Worm (Caenorhabditis elegans) whole organism, L1 larva: ENCODE results near the gene algn-3.
A peak's percentile ranks its signal among the peaks of the same experiment; 100 is the strongest.

Experiments used
- C04F5.9 ChIP-seq: sonication (generic microtip); optimal IDR thresholded peaks from 2 replicates; lab custom pipeline; 2016; ENCODE audit warnings: missing genetic modification characterization, missing compliant biosample characterization
- C34B4.2 ChIP-seq: sonication (generic microtip); optimal IDR thresholded peaks from 2 replicates; lab custom pipeline; 2017; ENCODE audit warnings: mild to moderate bottlenecking, missing genetic modification characterization, missing compliant biosample characterization
- F16B12.6 ChIP-seq: fragments of 150-350 bp; optimal IDR thresholded peaks from 2 replicates; lab custom pipeline; 2014; ENCODE audit warnings: missing biosample characterization, missing genetic modification characterization
- aha-1 ChIP-seq: fragments of 150-350 bp; optimal IDR thresholded peaks from 2 replicates; lab custom pipeline; 2014; ENCODE audit warnings: missing biosample characterization, missing genetic modification characterization
- alr-1 ChIP-seq: fragments of 200-800 bp; sonication (Bioruptor generic); optimal IDR thresholded peaks from 2 replicates; lab custom pipeline; 2018; ENCODE audit warnings: borderline replicate concordance, mild to moderate bottlenecking, missing genetic modification characterization, missing compliant biosample characterization
- aly-2 ChIP-seq: fragments of 150-350 bp; optimal IDR thresholded peaks from 2 replicates; lab custom pipeline; 2014; ENCODE audit warnings: missing biosample characterization, missing genetic modification characterization
- ceh-63 ChIP-seq: fragments of 200-800 bp; sonication (Bioruptor generic); optimal IDR thresholded peaks from 2 replicates; lab custom pipeline; 2018; ENCODE audit warnings: mild to moderate bottlenecking, missing genetic modification characterization, missing compliant biosample characterization
- ceh-88 ChIP-seq: fragments of 200-800 bp; sonication (Bioruptor generic); IDR thresholded peaks from 2 replicates; pipeline ENCODE4 v1.3.6; 2022; ENCODE audit warnings: missing genetic modification characterization, missing compliant biosample characterization
- ceh-90 ChIP-seq: sonication (generic microtip); optimal IDR thresholded peaks from 2 replicates; lab custom pipeline; 2016; ENCODE audit warnings: missing genetic modification characterization, missing compliant biosample characterization
- egl-13 ChIP-seq: sonication (generic microtip); optimal IDR thresholded peaks from 2 replicates; lab custom pipeline; 2016; ENCODE audit warnings: missing genotype, missing genetic modification reagents, missing genetic modification characterization, missing compliant biosample characterization
- elt-2 ChIP-seq: sonication (generic microtip); optimal IDR thresholded peaks from 2 replicates; lab custom pipeline; 2016; ENCODE audit warnings: missing genetic modification characterization, mild to moderate bottlenecking, inconsistent platforms, missing compliant biosample characterization, missing genetic modification reagents
- ets-5 ChIP-seq: fragments of 200-800 bp; sonication (Bioruptor generic); IDR thresholded peaks from 2 replicates; pipeline ENCODE4 v1.3.6; 2022; ENCODE audit warnings: missing genetic modification characterization, missing compliant biosample characterization
- fkh-4 ChIP-seq: sonication (generic microtip); optimal IDR thresholded peaks from 2 replicates; lab custom pipeline; 2016; ENCODE audit warnings: missing compliant biosample characterization, missing genetic modification characterization, borderline replicate concordance
- fos-1 ChIP-seq: fragments of 150-350 bp; optimal IDR thresholded peaks from 2 replicates; lab custom pipeline; 2014; ENCODE audit warnings: missing biosample characterization, missing genetic modification characterization
- hlh-17 ChIP-seq: fragments of 200-800 bp; sonication (Bioruptor generic); optimal IDR thresholded peaks from 2 replicates; lab custom pipeline; 2018; ENCODE audit warnings: missing genetic modification characterization, mild to moderate bottlenecking, missing compliant biosample characterization, moderate library complexity, borderline replicate concordance
- isw-1 ChIP-seq: fragments of 200-800 bp; sonication (Bioruptor generic); IDR thresholded peaks from 2 replicates; pipeline ENCODE4 v1.3.6; 2022; ENCODE audit warnings: missing genetic modification characterization, missing compliant biosample characterization
- jun-1 ChIP-seq: fragments of 150-350 bp; optimal IDR thresholded peaks from 2 replicates; lab custom pipeline; 2014; ENCODE audit warnings: missing biosample characterization, missing genetic modification reagents, missing genetic modification characterization
- lin-13 ChIP-seq: fragments of 150-350 bp; optimal IDR thresholded peaks from 2 replicates; lab custom pipeline; 2014; ENCODE audit warnings: missing biosample characterization, missing genetic modification reagents, missing genetic modification characterization
- lin-14 ChIP-seq: fragments of 200-800 bp; sonication (Bioruptor generic); optimal IDR thresholded peaks from 2 replicates; lab custom pipeline; 2018; ENCODE audit warnings: mild to moderate bottlenecking, missing genetic modification characterization, moderate library complexity, missing compliant biosample characterization
- lin-15B ChIP-seq: fragments of 150-350 bp; sonication (generic microtip); optimal IDR thresholded peaks from 3 replicates; lab custom pipeline; 2014; ENCODE audit warnings: missing biosample characterization, missing genetic modification characterization
- lin-35 ChIP-seq, 2 experiments: fragments of 150-350 bp; optimal IDR thresholded peaks; 2 replicates each; lab custom pipeline; 2014; ENCODE audit warnings: missing biosample characterization in 2 of 2, missing genetic modification characterization in 2 of 2, missing genetic modification reagents in 2 of 2
- lin-39 ChIP-seq: fragments of 150-350 bp; optimal IDR thresholded peaks from 2 replicates; lab custom pipeline; 2014; ENCODE audit warnings: missing biosample characterization, missing genetic modification reagents, missing genetic modification characterization
- mab-9 ChIP-seq: fragments of 200-800 bp; sonication (Bioruptor generic); IDR thresholded peaks from 2 replicates; pipeline ENCODE4 v1.3.6; 2022; ENCODE audit warnings: missing genetic modification reagents, missing genetic modification characterization, missing compliant biosample characterization
- mef-2 ChIP-seq: fragments of 150-350 bp; optimal IDR thresholded peaks from 2 replicates; lab custom pipeline; 2014; ENCODE audit warnings: missing biosample characterization, missing genetic modification characterization
- mep-1 ChIP-seq: fragments of 150-350 bp; optimal IDR thresholded peaks from 2 replicates; lab custom pipeline; 2014; ENCODE audit warnings: missing biosample characterization, missing genetic modification characterization
- nhr-19 ChIP-seq: fragments of 200-800 bp; sonication (Bioruptor generic); conservative IDR thresholded peaks from 2 replicates; pipeline ENCODE4 v1.3.6; 2022; ENCODE audit warnings: missing genetic modification characterization, missing compliant biosample characterization
- nhr-28 ChIP-seq: fragments of 150-350 bp; optimal IDR thresholded peaks from 2 replicates; lab custom pipeline; 2014; ENCODE audit warnings: missing biosample characterization, missing genetic modification characterization
- nhr-47 ChIP-seq: sonication (generic microtip); optimal IDR thresholded peaks from 2 replicates; lab custom pipeline; 2016; ENCODE audit warnings: mild to moderate bottlenecking, missing genetic modification characterization, moderate library complexity, missing compliant biosample characterization
- nhr-76 ChIP-seq: sonication (generic microtip); optimal IDR thresholded peaks from 2 replicates; lab custom pipeline; 2017; ENCODE audit warnings: missing biosample characterization, missing genetic modification characterization
- nhr-77 ChIP-seq: fragments of 150-350 bp; optimal IDR thresholded peaks from 2 replicates; lab custom pipeline; 2014; ENCODE audit warnings: missing biosample characterization, missing genetic modification characterization
- nhr-84 ChIP-seq: sonication (generic microtip); optimal IDR thresholded peaks from 2 replicates; lab custom pipeline; 2017; ENCODE audit warnings: missing biosample characterization, missing genetic modification characterization
- nhr-90 ChIP-seq: sonication (generic microtip); optimal IDR thresholded peaks from 2 replicates; lab custom pipeline; 2016; ENCODE audit warnings: mild to moderate bottlenecking, missing genetic modification characterization, missing compliant biosample characterization; ENCODE audit not compliant: poor library complexity
- pag-3 ChIP-seq: sonication (generic microtip); optimal IDR thresholded peaks from 2 replicates; lab custom pipeline; 2017; ENCODE audit warnings: missing genetic modification characterization, mild to moderate bottlenecking, missing compliant biosample characterization, antibody characterized with exemption, borderline replicate concordance; ENCODE audit not compliant: insufficient read depth
- pax-3 ChIP-seq: fragments of 200-800 bp; sonication (Bioruptor generic); optimal IDR thresholded peaks from 2 replicates; lab custom pipeline; 2018; ENCODE audit warnings: mild to moderate bottlenecking, missing genetic modification characterization, moderate library complexity, missing compliant biosample characterization
- snpc-4 ChIP-seq: fragments of 150-350 bp; optimal IDR thresholded peaks from 2 replicates; lab custom pipeline; 2014; ENCODE audit warnings: missing biosample characterization, missing genetic modification characterization
- sup-37 ChIP-seq: fragments of 200-800 bp; sonication (Bioruptor generic); optimal IDR thresholded peaks from 2 replicates; lab custom pipeline; 2018; ENCODE audit warnings: mild to moderate bottlenecking, missing genetic modification characterization, missing compliant biosample characterization
- tlp-1 ChIP-seq: fragments of 150-350 bp; optimal IDR thresholded peaks from 2 replicates; lab custom pipeline; 2014; ENCODE audit warnings: missing biosample characterization, missing genetic modification characterization
- unc-30 ChIP-seq: sonication (generic microtip); optimal IDR thresholded peaks from 2 replicates; lab custom pipeline; 2017; ENCODE audit warnings: missing biosample characterization, missing genetic modification characterization
- unc-62 ChIP-seq: fragments of 150-350 bp; optimal IDR thresholded peaks from 2 replicates; lab custom pipeline; 2014; ENCODE audit warnings: missing biosample characterization, missing genetic modification reagents, missing genetic modification characterization
- unc-86 ChIP-seq: sonication (generic microtip); optimal IDR thresholded peaks from 2 replicates; lab custom pipeline; 2016; ENCODE audit warnings: missing genetic modification characterization, missing compliant biosample characterization
- unc-98 ChIP-seq: fragments of 200-800 bp; sonication (Bioruptor generic); IDR thresholded peaks from 2 replicates; pipeline ENCODE4 v1.3.6; 2022; ENCODE audit warnings: missing genetic modification characterization, missing compliant biosample characterization
- ztf-11 ChIP-seq, 2 experiments: sonication (generic microtip); optimal IDR thresholded peaks; 2 replicates each; lab custom pipeline; 2016 to 2017; ENCODE audit warnings: missing genetic modification characterization in 2 of 2, missing biosample characterization in 1 of 2, missing compliant biosample characterization in 1 of 2

algn-3 gene

ce11 chrII:14098348-14098747 lies 34.3 kb downstream of the algn-3 start:
- TF ChIP-seq nhr-47 (tag; lab: Kevin White, UChicago): no peak
- TF ChIP-seq lin-14: peak; percentile 48

- TF ChIP-seq mab-9 (GFP tag; lab: Robert Waterston, UW) (no peak), mef-2 (tag; lab: Kevin White, UChicago) (no peak), C34B4.2 (no peak), jun-1 (tag; lab: Kevin White, UChicago) (no peak), sup-37 (GFP tag; lab: Kevin White, UChicago) (no peak), isw-1 (GFP tag; lab: Robert Waterston, UW) (no peak), snpc-4 (tag; lab: Kevin White, UChicago) (no peak), pax-3 (no peak), nhr-47 (tag; lab: Kevin White, UChicago) (no peak), elt-2 (tag; lab: Kevin White, UChicago) (no peak), unc-62 (GFP tag; lab: Kevin White, UChicago) (no peak), unc-98 (GFP tag; lab: Robert Waterston, UW) (no peak)
Measured at ce11 chrII:14097518-14097917, 35.1 kb downstream of the algn-3 start, which contains the start of gene Y39G8C.2. Gene Y39G8C.2 (minus strand): TSS chrII:14097618.

- TF ChIP-seq snpc-4 (tag; lab: Kevin White, UChicago): peak; percentile 4
- no peak for TF ChIP-seq unc-30 (tag; lab: Kevin White, UChicago)
- TF ChIP-seq mep-1 (tag; lab: Kevin White, UChicago): no peak
- TF ChIP-seq fkh-4 (tag; lab: Kevin White, UChicago): no peak
- TF ChIP-seq hlh-17 (GFP tag; lab: Kevin White, UChicago): no peak
Measured at ce11 chrII:14096814-14097213, 35.8 kb downstream of the algn-3 start.

ce11 chrII:14095875-14096274 lies 36.8 kb downstream of the algn-3 start:
- TF ChIP-seq ets-5 (GFP tag; lab: Robert Waterston, UW) (no peak), lin-35 (GFP tag; optimal IDR thresholded peaks at IDR 0.05; lab: Kevin White, UChicago) (no peak), pax-3 (no peak), C04F5.9 (no peak), mep-1 (tag; lab: Kevin White, UChicago) (no peak), lin-15B (tag; lab: Kevin White, UChicago) (no peak), ztf-11 (tag; optimal IDR thresholded peaks at IDR 0.05; lab: Kevin White, UChicago) (no peak), snpc-4 (tag; lab: Kevin White, UChicago) (no peak), nhr-76 (tag; lab: Kevin White, UChicago) (no peak), tlp-1 (no peak), lin-13 (no peak), ceh-63 (no peak), pag-3 (no peak), lin-14 (no peak), isw-1 (GFP tag; lab: Robert Waterston, UW) (no peak), aha-1 (tag; lab: Kevin White, UChicago) (no peak), fos-1 (tag; lab: Kevin White, UChicago) (no peak), nhr-84 (no peak)

ce11 chrII:14094590-14094989 lies 38.0 kb downstream of the algn-3 start, which contains the start of gene col-87:
Gene col-87 (minus strand): TSS chrII:14094690.
- TF ChIP-seq unc-86 (no peak), ceh-88 (GFP tag; lab: Robert Waterston, UW) (no peak), elt-2 (tag; lab: Kevin White, UChicago) (no peak), lin-15B (tag; lab: Kevin White, UChicago) (no peak)

- TF ChIP-seq unc-30 (tag; lab: Kevin White, UChicago) (no peak), alr-1 (no peak), ceh-90 (no peak), nhr-28 (tag; lab: Kevin White, UChicago) (no peak), ceh-63 (no peak), lin-35 (GFP tag; optimal IDR thresholded peaks at IDR 0.05; lab: Kevin White, UChicago) (no peak), lin-39 (tag; lab: Kevin White, UChicago) (no peak), nhr-19 (GFP tag; lab: Robert Waterston, UW) (no peak), egl-13 (tag; lab: Kevin White, UChicago) (no peak), mab-9 (GFP tag; lab: Robert Waterston, UW) (no peak), F16B12.6 (no peak), aly-2 (no peak), nhr-77 (tag; lab: Kevin White, UChicago) (no peak), pag-3 (no peak), ztf-11 (tag; optimal IDR thresholded peaks at IDR 0.05; lab: Kevin White, UChicago) (no peak), nhr-90 (tag; lab: Kevin White, UChicago) (no peak), C34B4.2 (no peak)
Measured at ce11 chrII:14091182-14091581, 41.5 kb downstream of the algn-3 start.
